Fruit fly (Drosophila melanogaster) whole organism, embryonic: Measurements from ENCODE around the gene CG32344.

Experiments used
- Asciz ChIP-seq: fragments of 200-800 bp; sonication (Bioruptor generic); optimal IDR thresholded peaks from 2 replicates; lab custom pipeline; 2017; ENCODE audit warnings: missing biosample characterization, mild to moderate bottlenecking, missing genetic modification characterization, missing genetic modification reagents
- B-H1 ChIP-seq: fragments of 200-800 bp; sonication (Bioruptor generic); IDR thresholded peaks from 3 replicates; pipeline ENCODE4 v1.3.6; 2022; ENCODE audit warnings: missing biosample characterization, missing genetic modification characterization
- BtbVII ChIP-seq: fragments of 200-800 bp; sonication (Bioruptor generic); optimal IDR thresholded peaks from 3 replicates; lab custom pipeline; 2017; ENCODE audit warnings: missing biosample characterization, mild to moderate bottlenecking, missing genetic modification characterization
- CG10274 ChIP-seq: fragments of 200-800 bp; sonication (Bioruptor generic); optimal IDR thresholded peaks from 3 replicates; lab custom pipeline; 2017; ENCODE audit warnings: missing biosample characterization, mild to moderate bottlenecking, missing genetic modification characterization
- CG11085 ChIP-seq: fragments of 200-800 bp; sonication (Bioruptor generic); IDR thresholded peaks from 2 replicates; pipeline ENCODE4 v1.3.6; 2022; ENCODE audit warnings: missing biosample characterization, missing genetic modification characterization
- CG12155 ChIP-seq: fragments of 200-800 bp; sonication (Bioruptor generic); optimal IDR thresholded peaks from 3 replicates; lab custom pipeline; 2016; ENCODE audit warnings: missing biosample characterization, missing genetic modification characterization
- CG12219 ChIP-seq: fragments of 200-800 bp; sonication (Bioruptor generic); optimal IDR thresholded peaks from 3 replicates; lab custom pipeline; 2018; ENCODE audit warnings: missing biosample characterization, mild to moderate bottlenecking, missing genetic modification characterization
- CG12942 ChIP-seq: fragments of 200-800 bp; sonication (Bioruptor generic); optimal IDR thresholded peaks from 3 replicates; lab custom pipeline; 2016; ENCODE audit warnings: missing biosample characterization, missing genetic modification characterization
- CG17612 ChIP-seq: fragments of 200-800 bp; sonication (Bioruptor generic); IDR thresholded peaks from 2 replicates; pipeline ENCODE4 v1.3.6; 2022; ENCODE audit warnings: missing biosample characterization, missing genetic modification characterization
- CG1792 ChIP-seq: fragments of 200-800 bp; sonication (Bioruptor generic); optimal IDR thresholded peaks from 2 replicates; lab custom pipeline; 2016; ENCODE audit warnings: missing biosample characterization, missing genetic modification characterization
- CG18764 ChIP-seq: fragments of 200-800 bp; sonication (Bioruptor generic); optimal IDR thresholded peaks from 3 replicates; lab custom pipeline; 2016; ENCODE audit warnings: missing biosample characterization, missing genetic modification characterization
- CG2116 ChIP-seq: fragments of 200-800 bp; sonication (Bioruptor generic); optimal IDR thresholded peaks from 3 replicates; lab custom pipeline; 2018; ENCODE audit warnings: missing biosample characterization, mild to moderate bottlenecking, missing genetic modification characterization
- CG2889 ChIP-seq: fragments of 200-800 bp; sonication (Bioruptor generic); IDR thresholded peaks from 3 replicates; pipeline ENCODE4 v1.3.6; 2022; ENCODE audit warnings: missing biosample characterization, missing genetic modification characterization
- CG33557 ChIP-seq: fragments of 200-800 bp; sonication (Bioruptor generic); optimal IDR thresholded peaks from 2 replicates; lab custom pipeline; 2019; ENCODE audit warnings: missing biosample characterization, mild to moderate bottlenecking, missing genetic modification characterization, moderate library complexity
- CG4360 ChIP-seq: fragments of 200-800 bp; sonication (Bioruptor generic); IDR thresholded peaks from 2 replicates; pipeline ENCODE4 v1.3.6; 2022; ENCODE audit warnings: missing biosample characterization, missing genetic modification characterization
- CG6654 ChIP-seq: fragments of 200-800 bp; sonication (Bioruptor generic); optimal IDR thresholded peaks from 2 replicates; lab custom pipeline; 2017; ENCODE audit warnings: missing biosample characterization, mild to moderate bottlenecking, missing genetic modification characterization
- CG6765 ChIP-seq: fragments of 200-800 bp; sonication (Bioruptor generic); optimal IDR thresholded peaks from 3 replicates; lab custom pipeline; 2017; ENCODE audit warnings: missing biosample characterization, mild to moderate bottlenecking, missing genetic modification characterization
- CG8478 ChIP-seq: fragments of >200 bp; optimal IDR thresholded peaks from 2 replicates; lab custom pipeline; 2018
- CG8765 ChIP-seq: fragments of 200-800 bp; sonication (Bioruptor generic); IDR thresholded peaks from 2 replicates; pipeline ENCODE4 v1.3.6; 2022; ENCODE audit warnings: missing biosample characterization, missing genetic modification characterization
- CG9215 ChIP-seq: fragments of 200-800 bp; sonication (Bioruptor generic); IDR thresholded peaks from 2 replicates; pipeline ENCODE4 v1.3.6; 2022; ENCODE audit warnings: missing biosample characterization, missing genetic modification characterization
- Dek ChIP-seq: fragments of 200-800 bp; sonication (Bioruptor generic); optimal IDR thresholded peaks from 3 replicates; lab custom pipeline; 2019; ENCODE audit warnings: missing biosample characterization, mild to moderate bottlenecking, missing genetic modification characterization, moderate library complexity
- Dref ChIP-seq: fragments of 200-800 bp; sonication (Bioruptor generic); IDR thresholded peaks from 2 replicates; pipeline ENCODE4 v1.3.6; 2022; ENCODE audit warnings: missing biosample characterization, missing genetic modification characterization
- HHEX ChIP-seq: fragments of 200-800 bp; sonication (Bioruptor generic); optimal IDR thresholded peaks from 3 replicates; lab custom pipeline; 2017; ENCODE audit warnings: missing biosample characterization, mild to moderate bottlenecking, missing genetic modification characterization, missing genetic modification reagents
- HLHmδ ChIP-seq: fragments of 200-800 bp; sonication (Bioruptor generic); optimal IDR thresholded peaks from 2 replicates; lab custom pipeline; 2018; ENCODE audit warnings: missing biosample characterization, mild to moderate bottlenecking, missing genetic modification characterization, moderate library complexity
- Lhr ChIP-seq: fragments of 200-800 bp; sonication (Bioruptor generic); optimal IDR thresholded peaks from 3 replicates; lab custom pipeline; 2017; ENCODE audit warnings: mild to moderate bottlenecking, missing biosample characterization, missing genetic modification reagents, missing genetic modification characterization
- MTF-1 ChIP-seq: fragments of 200-800 bp; sonication (Bioruptor generic); optimal IDR thresholded peaks from 2 replicates; lab custom pipeline; 2018; ENCODE audit warnings: missing biosample characterization, mild to moderate bottlenecking, missing genetic modification characterization, borderline replicate concordance
- Mes4 ChIP-seq: fragments of 200-800 bp; sonication (Bioruptor generic); optimal IDR thresholded peaks from 2 replicates; lab custom pipeline; 2016; ENCODE audit warnings: missing biosample characterization, missing genetic modification characterization
- NC2α ChIP-seq: fragments of 200-800 bp; sonication (Bioruptor generic); optimal IDR thresholded peaks from 2 replicates; lab custom pipeline; 2016; ENCODE audit warnings: missing biosample characterization, missing genetic modification characterization
- NfI ChIP-seq: fragments of 200-800 bp; sonication (Bioruptor generic); optimal IDR thresholded peaks from 3 replicates; lab custom pipeline; 2018; ENCODE audit warnings: missing biosample characterization, mild to moderate bottlenecking, missing genetic modification characterization, moderate library complexity
- Tbp ChIP-seq: fragments of >200 bp; optimal IDR thresholded peaks from 2 replicates; lab custom pipeline; 2018; ENCODE audit warnings: missing biosample characterization, missing genetic modification characterization
- abd-A ChIP-seq: fragments of 200-800 bp; sonication (Bioruptor generic); optimal IDR thresholded peaks from 3 replicates; lab custom pipeline; 2019; ENCODE audit warnings: missing biosample characterization, mild to moderate bottlenecking, missing genetic modification characterization, moderate library complexity
- ara ChIP-seq: fragments of 200-800 bp; sonication (Bioruptor generic); IDR thresholded peaks from 2 replicates; pipeline ENCODE4 v1.3.6; 2022; ENCODE audit warnings: missing biosample characterization, missing genetic modification characterization
- bcd ChIP-seq: fragments of 200-800 bp; sonication (Bioruptor generic); optimal IDR thresholded peaks from 2 replicates; lab custom pipeline; 2017; ENCODE audit warnings: missing biosample characterization, mild to moderate bottlenecking, missing genetic modification characterization
- fd64A ChIP-seq: fragments of 200-800 bp; sonication (Bioruptor generic); optimal IDR thresholded peaks from 3 replicates; lab custom pipeline; 2018; ENCODE audit warnings: missing biosample characterization, mild to moderate bottlenecking, missing genetic modification characterization
- fru ChIP-seq: fragments of >200 bp; optimal IDR thresholded peaks from 2 replicates; lab custom pipeline; 2017
- kah ChIP-seq: fragments of 200-800 bp; sonication (Bioruptor generic); optimal IDR thresholded peaks from 2 replicates; lab custom pipeline; 2018; ENCODE audit warnings: missing biosample characterization, mild to moderate bottlenecking, missing genetic modification characterization
- knrl ChIP-seq: fragments of 200-800 bp; sonication (Bioruptor generic); IDR thresholded peaks from 3 replicates; pipeline ENCODE4 v1.3.6; 2022; ENCODE audit warnings: missing biosample characterization, missing genetic modification characterization; ENCODE audit not compliant: partially characterized antibody
- lab ChIP-seq: fragments of 200-800 bp; sonication (Bioruptor generic); optimal IDR thresholded peaks from 3 replicates; lab custom pipeline; 2017; ENCODE audit warnings: missing biosample characterization, missing genetic modification characterization, mild to moderate bottlenecking, moderate library complexity, missing genetic modification reagents
- lola ChIP-seq, 3 experiments: fragments of >200 bp in 2 of 3; fragments of 200-800 bp in 1 of 3; sonication (Bioruptor generic) in 1 of 3; optimal IDR thresholded peaks; 2 replicates each; lab custom pipeline; 2017 to 2019; ENCODE audit warnings: missing biosample characterization in 3 of 3, missing genetic modification characterization in 3 of 3, mild to moderate bottlenecking in 1 of 3, moderate library complexity in 1 of 3
- nerfin-2 ChIP-seq: fragments of 200-800 bp; sonication (Bioruptor generic); IDR thresholded peaks from 2 replicates; pipeline ENCODE4 v1.3.6; 2022; ENCODE audit warnings: missing biosample characterization, missing genetic modification characterization; ENCODE audit not compliant: partially characterized antibody
- p53 ChIP-seq: fragments of 200-800 bp; sonication (Bioruptor generic); optimal IDR thresholded peaks from 2 replicates; lab custom pipeline; 2016; ENCODE audit warnings: missing biosample characterization, missing genetic modification characterization
- pho ChIP-seq: fragments of 200-800 bp; sonication (Bioruptor generic); optimal IDR thresholded peaks from 2 replicates; lab custom pipeline; 2016; ENCODE audit warnings: missing biosample characterization, missing genetic modification characterization
- prd ChIP-seq, 3 experiments: fragments of >200 bp in 2 of 3; fragments of 200-800 bp in 1 of 3; sonication (Bioruptor generic) in 1 of 3; optimal IDR thresholded peaks in 2 of 3; IDR thresholded peaks in 1 of 3; 2 replicates in 2 of 3; 3 replicates in 1 of 3; pipeline versions ENCODE4 v1.3.6 to Lab custom; 2017 to 2022; ENCODE audit warnings: missing biosample characterization in 1 of 3, missing genetic modification characterization in 1 of 3
- psq ChIP-seq: fragments of 200-800 bp; sonication (Bioruptor generic); optimal IDR thresholded peaks from 2 replicates; lab custom pipeline; 2017; ENCODE audit warnings: missing biosample characterization, missing genetic modification characterization
- pzg ChIP-seq: fragments of 200-800 bp; sonication (Bioruptor generic); optimal IDR thresholded peaks from 3 replicates; lab custom pipeline; 2018; ENCODE audit warnings: missing biosample characterization, mild to moderate bottlenecking, missing genetic modification characterization, moderate library complexity
- so ChIP-seq: fragments of 200-800 bp; sonication (Bioruptor generic); IDR thresholded peaks from 3 replicates; pipeline ENCODE4 v1.3.6; 2022; ENCODE audit warnings: missing biosample characterization, missing genetic modification characterization
- stc ChIP-seq: fragments of 200-800 bp; sonication (Bioruptor generic); IDR thresholded peaks from 2 replicates; pipeline ENCODE4 v1.3.6; 2022; ENCODE audit warnings: missing biosample characterization, missing genetic modification characterization
- tgo ChIP-seq: fragments of 200-800 bp; sonication (Bioruptor generic); IDR thresholded peaks from 3 replicates; pipeline ENCODE4 v1.3.6; 2022; ENCODE audit warnings: missing biosample characterization, missing genetic modification characterization
- trem ChIP-seq: fragments of 200-800 bp; optimal IDR thresholded peaks from 3 replicates; lab custom pipeline; 2019; ENCODE audit warnings: missing biosample characterization, mild to moderate bottlenecking, missing genetic modification characterization, moderate library complexity
- yki ChIP-seq: fragments of >200 bp; optimal IDR thresholded peaks from 3 replicates; lab custom pipeline; 2018
- zen2 ChIP-seq: fragments of 200-800 bp; sonication (Bioruptor generic); IDR thresholded peaks from 3 replicates; pipeline ENCODE4 v1.3.6; 2022; ENCODE audit warnings: missing biosample characterization, missing genetic modification characterization; ENCODE audit not compliant: partially characterized antibody
- zfh1 ChIP-seq: fragments of 200-800 bp; sonication (Bioruptor generic); IDR thresholded peaks from 3 replicates; pipeline ENCODE4 v1.3.6; 2022; ENCODE audit warnings: missing biosample characterization, missing genetic modification characterization

CG32344 gene

DNA sequence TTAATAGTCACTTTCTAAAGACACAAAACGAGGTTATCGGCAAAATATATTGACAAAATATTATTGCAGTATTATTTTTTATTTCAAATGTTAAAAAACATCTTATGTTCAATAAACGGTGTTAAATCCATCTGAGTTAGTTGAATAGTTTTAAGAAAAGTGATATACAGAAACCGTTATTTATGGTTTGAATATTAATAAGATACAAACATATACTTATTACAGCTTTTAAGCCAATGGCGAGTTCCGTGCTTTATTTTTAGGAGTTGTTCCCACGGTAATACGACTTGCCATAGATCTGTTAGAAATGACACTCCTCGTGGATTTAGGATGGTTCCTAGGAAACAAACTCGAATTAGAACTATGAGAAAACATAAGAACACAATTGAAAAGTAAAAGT, 18.8 kb upstream of the CG32344 start:
- TF ChIP-seq Dref (GFP tag; lab: Robert Waterston, UW) (no peak), zfh1 (GFP tag; lab: Robert Waterston, UW) (no peak), nerfin-2 (no peak), p53 (GFP tag; lab: Kevin White, UChicago) (no peak), CG8478 (lab: Kevin White, UChicago) (no peak), CG11085 (GFP tag; lab: Robert Waterston, UW) (no peak), pzg (no peak), CG2116 (GFP tag; lab: Kevin White, UChicago) (no peak), stc (GFP tag; lab: Robert Waterston, UW) (no peak), NC2α (GFP tag; lab: Kevin White, UChicago) (no peak), CG12942 (GFP tag; lab: Kevin White, UChicago) (no peak), abd-A (tag; lab: Kevin White, UChicago) (no peak), trem (tag; lab: Kevin White, UChicago) (no peak), CG9215 (GFP tag; lab: Robert Waterston, UW) (no peak), yki (lab: Kevin White, UChicago) (no peak), so (GFP tag; lab: Robert Waterston, UW) (no peak), Asciz (no peak), fru (lab: Kevin White, UChicago) (no peak), knrl (GFP tag; lab: Robert Waterston, UW) (no peak)
- TF ChIP-seq, all 482 proteins: peak for 0

DNA sequence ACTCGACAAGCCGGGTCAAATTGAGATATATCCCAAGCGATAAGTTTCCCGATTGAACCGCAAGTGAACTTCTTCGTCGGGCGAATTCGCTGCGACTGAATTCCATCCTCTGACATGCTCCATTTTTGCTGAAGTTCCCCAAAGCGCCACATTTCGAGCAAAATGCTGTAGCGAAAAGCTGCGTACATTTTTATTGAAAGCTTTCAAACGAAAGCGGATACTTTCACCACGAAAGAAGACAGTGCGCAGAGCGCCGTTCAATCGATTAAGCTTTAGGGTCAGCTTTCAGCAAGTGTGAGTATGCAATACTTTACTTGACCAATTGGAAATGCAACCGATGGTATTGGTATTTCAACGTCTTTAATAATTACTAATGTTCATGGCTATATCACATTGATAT, 18.3 kb upstream of the CG32344 start, which contains the start of gene mthl10:
Gene mthl10 (minus strand): TSS at position 77 of the 400 bp plus-strand sequence.
- TF ChIP-seq tgo (no peak), prd (optimal IDR thresholded peaks at IDR 0.05; lab: Kevin White, UChicago) (no peak), prd (GFP tag; IDR thresholded peaks at IDR 0.05; lab: Robert Waterston, UW) (no peak), Tbp (GFP tag; lab: Kevin White, UChicago) (no peak), ara (GFP tag; lab: Robert Waterston, UW) (no peak), CG2889 (GFP tag; lab: Robert Waterston, UW) (no peak), bcd (GFP tag; lab: Kevin White, UChicago) (no peak), psq (no peak), lab (GFP tag; lab: Kevin White, UChicago) (no peak), B-H1 (GFP tag; lab: Robert Waterston, UW) (no peak), CG12155 (GFP tag; lab: Kevin White, UChicago) (no peak), CG6765 (GFP tag; lab: Kevin White, UChicago) (no peak), CG17612 (no peak), Mes4 (no peak), HLHmδ (GFP tag; lab: Kevin White, UChicago) (no peak), BtbVII (GFP tag; lab: Kevin White, UChicago) (no peak), CG8765 (GFP tag; lab: Robert Waterston, UW) (no peak), Dek (tag; lab: Kevin White, UChicago) (no peak), Lhr (peak; percentile 44), zen2 (no peak), CG12219 (GFP tag; lab: Kevin White, UChicago) (no peak), lola (GFP tag; optimal IDR thresholded peaks at IDR 0.05; lab: Kevin White, UChicago) (no peak), CG1792 (GFP tag; lab: Kevin White, UChicago) (no peak), CG33557 (GFP tag; lab: Kevin White, UChicago) (no peak), NfI (GFP tag; lab: Kevin White, UChicago) (no peak), CG18764 (no peak), HHEX (GFP tag; lab: Kevin White, UChicago) (no peak), CG10274 (GFP tag; lab: Kevin White, UChicago) (no peak), CG4360 (GFP tag; lab: Robert Waterston, UW) (0 out of 2 replicates have a peak, but pooled peaks have one; percentile 16), CG6654 (GFP tag; lab: Kevin White, UChicago) (no peak), fd64A (GFP tag; lab: Kevin White, UChicago) (no peak), kah (GFP tag; lab: Kevin White, UChicago) (no peak), MTF-1 (GFP tag; lab: Kevin White, UChicago) (no peak), pho (GFP tag; lab: Kevin White, UChicago) (no peak)
